Worm (Caenorhabditis elegans) whole organism, L2 larva: ENCODE measurements around the gene sri-71.

ENCODE experiments used
- elt-3 ChIP-seq: sonication (generic microtip); optimal IDR thresholded peaks from 2 replicates; lab custom pipeline; 2017; ENCODE audit warnings: missing biosample characterization, missing genetic modification characterization
- mdl-1 ChIP-seq, 2 experiments: fragments of 150-350 bp in 1 of 2; sonication (generic microtip) in 1 of 2; optimal IDR thresholded peaks; 2 replicates each; lab custom pipeline; 2017; ENCODE audit warnings: missing biosample characterization in 2 of 2, missing genetic modification characterization in 2 of 2
- nhr-11 ChIP-seq: fragments of 150-350 bp; optimal IDR thresholded peaks from 2 replicates; lab custom pipeline; 2014; ENCODE audit warnings: missing biosample characterization, missing genetic modification characterization

ce11 chrII:2610202-2610912, 17.2 kb upstream of the sri-71 start, which contains the start of gene sri-38:
- no peak for TF ChIP-seq mdl-1 (tag; optimal IDR thresholded peaks at IDR 0.05; lab: Kevin White, UChicago)
- no peak for TF ChIP-seq elt-3 (tag; lab: Kevin White, UChicago)
- no peak for TF ChIP-seq nhr-11 (tag; lab: Kevin White, UChicago)
